Comparison of ENCODE assay signal across 2 worm cellular contexts in genomic region chrX:16619158-16619557, ce11.
TF ChIP-seq lines count a peak whose summit lies in the region.

No protein-coding gene starts in this region.

TF ChIP-seq in whole organism, L4 larva, 104 proteins besides CTCF, POLR2A, EP300 and RAD21 (continued from another document and continues in another):
- TF ChIP-seq egl-27 (tag; optimal IDR thresholded peaks at IDR 0.05; lab: Kevin White, UChicago) (no peak), zfp-3 (GFP tag; conservative IDR thresholded peaks at IDR 0.05; lab: Robert Waterston, UW) (no peak), D1046.2 (GFP tag; IDR thresholded peaks at IDR 0.05; lab: Robert Waterston, UW) (no peak), lin-29 (GFP tag; IDR thresholded peaks at IDR 0.05; lab: Robert Waterston, UW) (no peak), hif-1 (tag; optimal IDR thresholded peaks at IDR 0.05; lab: Kevin White, UChicago) (peak in 1 of 2 experiments; percentile 26), lim-7 (GFP tag; IDR thresholded peaks at IDR 0.05; lab: Robert Waterston, UW) (peak; percentile 84), R02D3.7 (tag; optimal IDR thresholded peaks at IDR 0.05; lab: Kevin White, UChicago) (no peak), dmd-9 (GFP tag; IDR thresholded peaks at IDR 0.05; lab: Robert Waterston, UW) (0 out of 2 replicates have a peak, but pooled peaks have one; percentile 48), hlh-30 (tag; optimal IDR thresholded peaks at IDR 0.05; lab: Kevin White, UChicago; ENCODE audit: insufficient read depth) (peak; percentile 89), nhr-25 (tag; optimal IDR thresholded peaks at IDR 0.05; lab: Kevin White, UChicago; ENCODE audit: borderline replicate concordance, insufficient read depth) (no peak), nhr-28 (tag; optimal IDR thresholded peaks at IDR 0.05; lab: Kevin White, UChicago) (peak; percentile 14), F26F4.8 (GFP tag; conservative IDR thresholded peaks at IDR 0.05; lab: Robert Waterston, UW) (peak; percentile 74), unc-130 (GFP tag; optimal IDR thresholded peaks at IDR 0.05; lab: Kevin White, UChicago) (peak; percentile 54), ceh-44 (GFP tag; IDR thresholded peaks at IDR 0.05; lab: Robert Waterston, UW) (0 out of 2 replicates have a peak, but pooled peaks have one; percentile 29), lin-15B (tag; optimal IDR thresholded peaks at IDR 0.05; lab: Kevin White, UChicago) (no peak), mdt-29 (GFP tag; IDR thresholded peaks at IDR 0.05; lab: Robert Waterston, UW) (0 out of 2 replicates have a peak, but pooled peaks have one; percentile 11), madf-9 (GFP tag; conservative IDR thresholded peaks at IDR 0.05; lab: Robert Waterston, UW) (peak; percentile 60; the same call in 1 of the 2 replicates), skn-1 (tag; optimal IDR thresholded peaks at IDR 0.05; lab: Kevin White, UChicago) (no peak), lin-13 (GFP tag; optimal IDR thresholded peaks at IDR 0.05; lab: Kevin White, UChicago) (peak; percentile 53), F10B5.3 (tag; optimal IDR thresholded peaks at IDR 0.05; lab: Kevin White, UChicago) (peak; percentile 17), nhr-48 (tag; optimal IDR thresholded peaks at IDR 0.05; lab: Kevin White, UChicago) (peak; percentile 51), lsy-2 (tag; optimal IDR thresholded peaks at IDR 0.05; lab: Kevin White, UChicago) (no peak), nhr-76 (tag; optimal IDR thresholded peaks at IDR 0.05; lab: Kevin White, UChicago) (no peak), hmg-1.1 (GFP tag; IDR thresholded peaks at IDR 0.05; lab: Robert Waterston, UW) (0 out of 2 replicates have a peak, but pooled peaks have one; percentile 23), nhr-10 (tag; optimal IDR thresholded peaks at IDR 0.05; lab: Kevin White, UChicago) (no peak), daf-12 (tag; optimal IDR thresholded peaks at IDR 0.05; lab: Kevin White, UChicago) (no peak), gei-8 (GFP tag; optimal IDR thresholded peaks at IDR 0.05; lab: Kevin White, UChicago) (peak; percentile 30), daf-19 (GFP tag; conservative IDR thresholded peaks at IDR 0.05; lab: Robert Waterston, UW) (peak; percentile 61; the same call in 1 of the 2 replicates), nhr-237 (tag; optimal IDR thresholded peaks at IDR 0.05; lab: Kevin White, UChicago) (no peak), zip-2 (tag; optimal IDR thresholded peaks at IDR 0.05; lab: Kevin White, UChicago) (no peak), nhr-11 (tag; optimal IDR thresholded peaks at IDR 0.05; lab: Kevin White, UChicago) (no peak), nhr-41 (GFP tag; IDR thresholded peaks at IDR 0.05; lab: Robert Waterston, UW) (peak; percentile 64; the same call in 1 of the 2 replicates), sdz-12 (GFP tag; optimal IDR thresholded peaks at IDR 0.05; lab: Kevin White, UChicago) (no peak), zag-1 (tag; optimal IDR thresholded peaks at IDR 0.05; lab: Kevin White, UChicago) (no peak), lin-39 (tag; optimal IDR thresholded peaks at IDR 0.05; lab: Kevin White, UChicago) (no peak), nhr-111 (GFP tag; optimal IDR thresholded peaks at IDR 0.05; lab: Kevin White, UChicago) (no peak), unc-39 (tag; optimal IDR thresholded peaks at IDR 0.05; lab: Kevin White, UChicago) (no peak), pha-4 (GFP tag; IDR thresholded peaks at IDR 0.05; lab: Robert Waterston, UW) (peak; percentile 81), pha-4 (tag; optimal IDR thresholded peaks at IDR 0.05; lab: Kevin White, UChicago) (no peak), vab-7 (GFP tag; IDR thresholded peaks at IDR 0.05; lab: Robert Waterston, UW) (peak; percentile 69), ztf-7 (tag; optimal IDR thresholded peaks at IDR 0.05; lab: Kevin White, UChicago) (peak; percentile 13), ces-1 (GFP tag; optimal IDR thresholded peaks at IDR 0.05; lab: Kevin White, UChicago) (no peak), set-16 (GFP tag; IDR thresholded peaks at IDR 0.05; lab: Robert Waterston, UW) (no peak), ceh-32 (tag; optimal IDR thresholded peaks at IDR 0.05; lab: Kevin White, UChicago; ENCODE audit: poor library complexity) (no peak), mep-1 (tag; optimal IDR thresholded peaks at IDR 0.05; lab: Kevin White, UChicago) (peak; percentile 37), aly-2 (tag; optimal IDR thresholded peaks at IDR 0.05; lab: Kevin White, UChicago) (no peak), fkh-10 (GFP tag; optimal IDR thresholded peaks at IDR 0.05; lab: Kevin White, UChicago) (no peak), snpc-1.2 (GFP tag; IDR thresholded peaks at IDR 0.05; lab: Robert Waterston, UW) (peak; percentile 83), nhr-102 (tag; optimal IDR thresholded peaks at IDR 0.05; lab: Kevin White, UChicago) (peak; percentile 32), hlh-11 (tag; optimal IDR thresholded peaks at IDR 0.05; lab: Kevin White, UChicago) (peak; percentile 21), ZK337.2 (GFP tag; IDR thresholded peaks at IDR 0.05; lab: Robert Waterston, UW) (no peak), ama-1 (optimal IDR thresholded peaks at IDR 0.05; lab: Kevin White, UChicago) (no peak), dmd-8 (GFP tag; IDR thresholded peaks at IDR 0.05; lab: Robert Waterston, UW) (peak; percentile 75; the same call in 1 of the 2 replicates), unc-62 (GFP tag; optimal IDR thresholded peaks at IDR 0.05 in 1 of 2; lab: Kevin White, UChicago) (no peak), unc-62 (tag; optimal IDR thresholded peaks at IDR 0.05; lab: Kevin White, UChicago) (no peak), daf-8 (GFP tag; IDR thresholded peaks at IDR 0.05; lab: Robert Waterston, UW) (no peak), nhr-42 (GFP tag; IDR thresholded peaks at IDR 0.05; lab: Robert Waterston, UW) (no peak), snpc-4 (tag; optimal IDR thresholded peaks at IDR 0.05; lab: Kevin White, UChicago) (no peak), F37D6.2 (tag; optimal IDR thresholded peaks at IDR 0.05; lab: Kevin White, UChicago) (no peak), fos-1 (tag; optimal IDR thresholded peaks at IDR 0.05; lab: Kevin White, UChicago) (no peak), saeg-2 (GFP tag; IDR thresholded peaks at IDR 0.05; lab: Robert Waterston, UW) (no peak), ceh-20 (GFP tag; IDR thresholded peaks at IDR 0.05; lab: Robert Waterston, UW) (peak; percentile 59; the same call in 1 of the 2 replicates), dve-1 (tag; optimal IDR thresholded peaks at IDR 0.05; lab: Kevin White, UChicago; ENCODE audit: insufficient read depth) (peak; percentile 49), mxl-2 (GFP tag; conservative IDR thresholded peaks at IDR 0.05; lab: Robert Waterston, UW) (peak; percentile 31; the same call in 1 of the 2 replicates), Y48G9A.11 (GFP tag; IDR thresholded peaks at IDR 0.05; lab: Robert Waterston, UW) (peak; percentile 55)

TF ChIP-seq in whole organism, young adult, 124 proteins besides CTCF, POLR2A, EP300 and RAD21 (continued from another document and continues in another):
- TF ChIP-seq ztf-18 (tag; optimal IDR thresholded peaks at IDR 0.05; lab: Kevin White, UChicago) (peak; percentile 63), Y53F4B.3 (GFP tag; IDR thresholded peaks at IDR 0.05; lab: Robert Waterston, UW) (no peak), atf-7 (tag; optimal IDR thresholded peaks at IDR 0.05; lab: Kevin White, UChicago) (no peak), hmg-20 (GFP tag; IDR thresholded peaks at IDR 0.05; lab: Robert Waterston, UW) (no peak), ztf-25 (GFP tag; IDR thresholded peaks at IDR 0.05; lab: Robert Waterston, UW) (peak; percentile 70; the same call in 1 of the 2 replicates), ceh-91 (GFP tag; IDR thresholded peaks at IDR 0.05; lab: Robert Waterston, UW) (no peak), dox-1 (GFP tag; IDR thresholded peaks at IDR 0.05; lab: Robert Waterston, UW) (peak; percentile 44; the same call in 1 of the 2 replicates), lir-1 (GFP tag; conservative IDR thresholded peaks at IDR 0.05; lab: Robert Waterston, UW) (no peak), ztf-26 (tag; optimal IDR thresholded peaks at IDR 0.05; lab: Kevin White, UChicago) (peak; percentile 34), dpff-1 (tag; optimal IDR thresholded peaks at IDR 0.05; lab: Kevin White, UChicago) (no peak), K11D2.4 (GFP tag; IDR thresholded peaks at IDR 0.05; lab: Robert Waterston, UW) (no peak), lin-40 (tag; optimal IDR thresholded peaks at IDR 0.05; lab: Kevin White, UChicago) (no peak), cebp-1 (GFP tag; IDR thresholded peaks at IDR 0.05; lab: Robert Waterston, UW) (no peak), cebp-1 (tag; optimal IDR thresholded peaks at IDR 0.05; lab: Kevin White, UChicago) (no peak), C17E4.6 (GFP tag; IDR thresholded peaks at IDR 0.05; lab: Robert Waterston, UW) (no peak), attf-3 (GFP tag; conservative IDR thresholded peaks at IDR 0.05; lab: Robert Waterston, UW) (no peak), tlf-1 (GFP tag; optimal IDR thresholded peaks at IDR 0.05; lab: Kevin White, UChicago) (peak; percentile 30), pha-4 (tag; optimal IDR thresholded peaks at IDR 0.05; lab: Kevin White, UChicago) (no peak), lag-1 (GFP tag; IDR thresholded peaks at IDR 0.05; lab: Robert Waterston, UW) (no peak), F33H1.4 (GFP tag; IDR thresholded peaks at IDR 0.05; lab: Robert Waterston, UW) (no peak), ets-4 (GFP tag; optimal IDR thresholded peaks at IDR 0.05; lab: Kevin White, UChicago) (no peak), nhr-27 (tag; optimal IDR thresholded peaks at IDR 0.05; lab: Kevin White, UChicago) (no peak), hrde-1 (tag; optimal IDR thresholded peaks at IDR 0.05; lab: Kevin White, UChicago; ENCODE audit: borderline replicate concordance) (peak; percentile 62), mel-28 (tag; optimal IDR thresholded peaks at IDR 0.05; lab: Kevin White, UChicago; ENCODE audit: borderline replicate concordance) (no peak), nfya-2 (GFP tag; IDR thresholded peaks at IDR 0.05; lab: Robert Waterston, UW) (no peak), tbp1 (GFP tag; optimal IDR thresholded peaks at IDR 0.05; lab: Kevin White, UChicago) (peak; percentile 89), ceh-79 (tag; optimal IDR thresholded peaks at IDR 0.05; lab: Kevin White, UChicago) (no peak), ztf-3 (GFP tag; optimal IDR thresholded peaks at IDR 0.05; lab: Kevin White, UChicago) (no peak), rcor-1 (GFP tag; IDR thresholded peaks at IDR 0.05; lab: Robert Waterston, UW) (peak; percentile 39; the same call in 1 of the 2 replicates), B0019.2 (GFP tag; conservative IDR thresholded peaks at IDR 0.05; lab: Robert Waterston, UW) (no peak), snpc-4 (GFP tag; optimal IDR thresholded peaks at IDR 0.05; lab: Kevin White, UChicago) (peak; percentile 61), snpc-4 (tag; optimal IDR thresholded peaks at IDR 0.05; lab: Kevin White, UChicago) (peak in 3 of 4 experiments; percentile 34 to 76 (median 49)), F10E7.11 (tag; optimal IDR thresholded peaks at IDR 0.05; lab: Kevin White, UChicago) (no peak), lsl-1 (GFP tag; optimal IDR thresholded peaks at IDR 0.05; lab: Kevin White, UChicago) (no peak), F39B2.1 (GFP tag; IDR thresholded peaks at IDR 0.05; lab: Robert Waterston, UW) (no peak), D2030.7 (GFP tag; IDR thresholded peaks at IDR 0.05; lab: Robert Waterston, UW) (peak; percentile 86), attf-5 (GFP tag; optimal IDR thresholded peaks at IDR 0.05; lab: Kevin White, UChicago) (peak; percentile 43), madf-8 (GFP tag; conservative IDR thresholded peaks at IDR 0.05; lab: Robert Waterston, UW) (no peak), Y53G8AR.9 (GFP tag; conservative IDR thresholded peaks at IDR 0.05; lab: Robert Waterston, UW) (no peak), T26A5.8 (tag; optimal IDR thresholded peaks at IDR 0.05; lab: Kevin White, UChicago) (peak; percentile 24), tbx-9 (tag; optimal IDR thresholded peaks at IDR 0.05; lab: Kevin White, UChicago; ENCODE audit: borderline replicate concordance) (no peak), somi-1 (GFP tag; optimal IDR thresholded peaks at IDR 0.05; lab: Kevin White, UChicago) (no peak), attf-6 (GFP tag; IDR thresholded peaks at IDR 0.05; lab: Robert Waterston, UW) (0 out of 2 replicates have a peak, but pooled peaks have one; percentile 22), mcd-1 (GFP tag; IDR thresholded peaks at IDR 0.05; lab: Robert Waterston, UW) (no peak), xnd-1 (tag; optimal IDR thresholded peaks at IDR 0.05; lab: Kevin White, UChicago) (no peak), Y95B8A.8 (GFP tag; IDR thresholded peaks at IDR 0.05; lab: Robert Waterston, UW) (no peak), rec-8 (tag; optimal IDR thresholded peaks at IDR 0.05; lab: Kevin White, UChicago) (peak; percentile 66 to 81), nhr-80 (tag; optimal IDR thresholded peaks at IDR 0.05; lab: Kevin White, UChicago) (peak; percentile 28), cebp-2 (GFP tag; IDR thresholded peaks at IDR 0.05; lab: Robert Waterston, UW) (0 out of 2 replicates have a peak, but pooled peaks have one; percentile 74), aptf-3 (GFP tag; IDR thresholded peaks at IDR 0.05; lab: Robert Waterston, UW) (0 out of 2 replicates have a peak, but pooled peaks have one; percentile 79), chd-7 (tag; optimal IDR thresholded peaks at IDR 0.05; lab: Kevin White, UChicago) (peak; percentile 32), snpc-1.3 (tag; optimal IDR thresholded peaks at IDR 0.05; lab: Kevin White, UChicago; ENCODE audit: insufficient read depth) (peak; percentile 80), lin-35 (GFP tag; optimal IDR thresholded peaks at IDR 0.05; lab: Kevin White, UChicago) (no peak), fkh-3 (tag; optimal IDR thresholded peaks at IDR 0.05; lab: Kevin White, UChicago) (no peak), hmg-1.2 (GFP tag; IDR thresholded peaks at IDR 0.05; lab: Robert Waterston, UW) (peak; percentile 61), F37B4.10 (GFP tag; IDR thresholded peaks at IDR 0.05; lab: Robert Waterston, UW) (no peak), nfya-1 (tag; optimal IDR thresholded peaks at IDR 0.05; lab: Kevin White, UChicago; ENCODE audit: borderline replicate concordance, insufficient read depth) (no peak), ztf-28 (GFP tag; IDR thresholded peaks at IDR 0.05; lab: Robert Waterston, UW) (no peak), hlh-12 (tag; optimal IDR thresholded peaks at IDR 0.05; lab: Kevin White, UChicago) (peak; percentile 45), Y79H2A.3 (GFP tag; conservative IDR thresholded peaks at IDR 0.05; lab: Robert Waterston, UW) (no peak), akir-1 (GFP tag; optimal IDR thresholded peaks at IDR 0.05; lab: Kevin White, UChicago) (no peak), dpl-1 (GFP tag; optimal IDR thresholded peaks at IDR 0.05; lab: Kevin White, UChicago) (no peak), T07F8.4 (tag; optimal IDR thresholded peaks at IDR 0.05; lab: Kevin White, UChicago) (peak; percentile 54), nfyb-1 (GFP tag; IDR thresholded peaks at IDR 0.05; lab: Robert Waterston, UW) (peak; percentile 74; the same call in 1 of the 2 replicates), ekl-4 (GFP tag; IDR thresholded peaks at IDR 0.05; lab: Robert Waterston, UW) (no peak), him-1 (tag; optimal IDR thresholded peaks at IDR 0.05; lab: Kevin White, UChicago) (peak; percentile 45), hlh-26 (GFP tag; conservative IDR thresholded peaks at IDR 0.05; lab: Robert Waterston, UW) (no peak), F57C9.4 (tag; optimal IDR thresholded peaks at IDR 0.05; lab: Kevin White, UChicago) (no peak), ZK185.1 (tag; optimal IDR thresholded peaks at IDR 0.05; lab: Kevin White, UChicago; ENCODE audit: poor library complexity, severe bottlenecking) (peak; percentile 42), egl-18 (GFP tag; IDR thresholded peaks at IDR 0.05; lab: Robert Waterston, UW) (no peak), aptf-2 (GFP tag; conservative IDR thresholded peaks at IDR 0.05; lab: Robert Waterston, UW) (no peak), sptf-2 (GFP tag; optimal IDR thresholded peaks at IDR 0.05; lab: Kevin White, UChicago) (no peak), ceh-27 (GFP tag; optimal IDR thresholded peaks at IDR 0.05; lab: Kevin White, UChicago) (peak; percentile 16), F49E8.2 (tag; optimal IDR thresholded peaks at IDR 0.05; lab: Kevin White, UChicago; ENCODE audit: insufficient read depth) (no peak), pbrm-1 (GFP tag; IDR thresholded peaks at IDR 0.05; lab: Robert Waterston, UW) (peak; percentile 70)
